Worm (Caenorhabditis elegans) whole organism, young adult: ENCODE results near the gene C15C8.5.

Source experiments
- efl-1 ChIP-seq: fragments of 150-350 bp; optimal IDR thresholded peaks from 2 replicates; lab custom pipeline; 2014; ENCODE audit warnings: missing biosample characterization, missing genetic modification reagents, missing genetic modification characterization
- egrh-3 ChIP-seq: fragments of 200-800 bp; sonication (Bioruptor generic); IDR thresholded peaks from 2 replicates; pipeline ENCODE4 v1.3.6; 2022; ENCODE audit warnings: missing genetic modification reagents, missing genetic modification characterization, missing compliant biosample characterization

DNA sequence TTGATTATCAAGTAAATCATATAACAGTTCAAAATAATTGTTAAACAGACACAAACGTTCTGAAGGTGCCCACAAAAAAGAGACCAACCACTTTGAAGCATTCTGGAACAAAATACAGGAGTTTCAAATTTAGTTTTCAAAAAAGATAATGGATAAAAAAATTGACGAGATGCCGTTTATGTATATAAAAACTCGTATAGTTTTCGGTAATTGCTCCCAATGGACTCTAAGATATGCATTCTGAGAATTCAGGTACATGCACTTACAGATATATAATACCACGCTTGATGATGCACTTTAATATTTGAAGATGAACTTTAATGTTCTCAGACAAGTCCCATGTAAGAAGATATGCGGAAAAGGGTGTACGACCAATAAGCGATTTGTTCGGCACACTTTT is 29.2 kb upstream of the C15C8.5 start, which contains the start of gene str-181:
- TF ChIP-seq egrh-3 (GFP tag; lab: Robert Waterston, UW) = no peak
- no peak for TF ChIP-seq efl-1 (GFP tag; lab: Kevin White, UChicago)
